Fruit fly (Drosophila melanogaster): Measurements from ENCODE around the gene CG8006.

dm6 chr3L:8187397-8187811 lies 24.3 kb upstream of the CG8006 start:
- TF ChIP-seq kay (GFP tag; ENCODE audit: borderline replicate concordance), result no peak
- TF ChIP-seq Hr96 (GFP tag; optimal IDR thresholded peaks at IDR 0.05), result no peak

Data from whole organism, adult.